Worm (Caenorhabditis elegans) whole organism, L4/young adult: ENCODE results near the gene mig-38.

ENCODE experiments used
- W03F9.2 ChIP-seq: fragments of 150-350 bp; optimal IDR thresholded peaks from 2 replicates; lab custom pipeline; 2014; ENCODE audit warnings: missing biosample characterization, missing genetic modification characterization
- dao-5 ChIP-seq: sonication (generic microtip); optimal IDR thresholded peaks from 2 replicates; lab custom pipeline; 2016; ENCODE audit warnings: missing genotype, missing genetic modification characterization, moderate library complexity, missing compliant biosample characterization
- him-1 ChIP-seq: sonication (generic microtip); optimal IDR thresholded peaks from 2 replicates; lab custom pipeline; 2016; ENCODE audit warnings: missing genotype, missing genetic modification reagents, missing genetic modification characterization, missing compliant biosample characterization

DNA sequence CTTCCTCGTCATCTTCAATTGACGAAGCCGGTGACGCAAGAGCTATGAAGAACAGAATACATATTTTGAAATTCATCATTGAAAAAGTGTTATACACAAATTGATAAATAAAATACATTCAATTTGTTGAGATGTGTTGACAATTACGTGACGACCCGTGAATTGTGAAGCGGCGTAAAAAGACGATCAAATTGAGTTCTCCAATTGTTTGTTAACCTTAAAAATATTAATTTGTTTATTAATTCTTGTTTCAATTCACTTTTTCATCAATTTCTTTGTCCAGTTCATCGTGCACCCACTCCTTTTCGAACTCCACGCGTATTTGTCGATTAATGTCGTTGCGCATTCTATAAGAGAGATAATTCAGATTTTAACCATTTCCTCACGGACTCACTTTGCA lies 1.9 kb upstream of the mig-38 start, which contains the start of gene spe-36:
- TF ChIP-seq W03F9.2 (tag; lab: Kevin White, UChicago): no peak
- TF ChIP-seq him-1 (tag; lab: Kevin White, UChicago): no peak
- TF ChIP-seq dao-5 (tag; lab: Kevin White, UChicago): no peak
